Worm (Caenorhabditis elegans) whole organism, L2 larva: ENCODE measurements around the gene gcy-1.

Experiments
- mbf-1 ChIP-seq: sonication (generic microtip); optimal IDR thresholded peaks from 2 replicates; lab custom pipeline; 2017; ENCODE audit warnings: missing biosample characterization, missing genetic modification characterization
- nhr-12 ChIP-seq: fragments of 150-350 bp; optimal IDR thresholded peaks from 2 replicates; lab custom pipeline; 2014; ENCODE audit warnings: missing biosample characterization, missing genetic modification characterization
- zag-1 ChIP-seq: fragments of 150-350 bp; optimal IDR thresholded peaks from 2 replicates; lab custom pipeline; 2014; ENCODE audit warnings: missing biosample characterization, missing genetic modification characterization

- TF ChIP-seq zag-1 (tag; lab: Kevin White, UChicago) (no peak), nhr-12 (tag; lab: Kevin White, UChicago) (no peak), mbf-1 (no peak)
These were observed 35.3 kb downstream of the gcy-1 start for ce11 chrII:9481427-9481826.
